Worm (Caenorhabditis elegans): ENCODE measurements around the gene M02D8.5.

DNA sequence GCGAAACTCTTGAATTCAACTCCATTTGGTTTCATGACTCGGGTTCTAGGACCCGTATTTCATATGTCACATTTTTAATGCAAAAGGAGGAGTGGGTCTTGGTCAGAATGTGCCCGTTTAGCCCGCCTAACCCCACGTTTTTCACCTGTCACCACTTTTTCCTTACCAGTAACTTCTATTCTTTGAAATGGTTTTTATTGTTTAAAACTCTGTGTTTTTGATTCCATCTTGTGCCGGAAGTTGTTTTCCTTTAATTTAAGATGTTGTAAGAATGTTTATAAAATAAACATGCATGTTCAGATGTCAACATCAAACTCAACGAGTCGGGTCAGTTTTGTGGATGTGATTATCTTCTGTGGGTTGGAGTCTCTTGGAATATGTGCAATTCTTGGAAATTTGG, 17.2 kb upstream of the M02D8.5 start, which contains the start of gene ZK721.4:
- no peak for TF ChIP-seq tbx-11 (GFP tag; IDR thresholded peaks at IDR 0.05)
- no peak for TF ChIP-seq ama-1 (optimal IDR thresholded peaks at IDR 0.05)

All from whole organism, early embryonic.